Worm (Caenorhabditis elegans) whole organism, young adult: Measurements from ENCODE around the gene vha-2.

Experiments used
- B0261.1 ChIP-seq: sonication (generic microtip); optimal IDR thresholded peaks from 2 replicates; lab custom pipeline; 2016; ENCODE audit warnings: mild to moderate bottlenecking, missing genetic modification characterization, moderate library complexity, missing compliant biosample characterization
- B0336.3 ChIP-seq: fragments of 200-800 bp; sonication (Bioruptor generic); IDR thresholded peaks from 2 replicates; pipeline ENCODE4 v1.3.6; 2022; ENCODE audit warnings: missing genetic modification characterization, missing compliant biosample characterization
- D2030.7 ChIP-seq: fragments of 200-800 bp; sonication (Bioruptor generic); IDR thresholded peaks from 2 replicates; pipeline ENCODE4 v1.3.6; 2022; ENCODE audit warnings: missing genetic modification reagents, missing genetic modification characterization, missing compliant biosample characterization
- F37B4.10 ChIP-seq: fragments of 200-800 bp; sonication (Bioruptor generic); IDR thresholded peaks from 2 replicates; pipeline ENCODE4 v1.3.6; 2022; ENCODE audit warnings: missing genetic modification characterization, missing compliant biosample characterization
- F49E8.2 ChIP-seq: sonication (generic microtip); optimal IDR thresholded peaks from 3 replicates; lab custom pipeline; 2017; ENCODE audit warnings: missing genetic modification characterization, mild to moderate bottlenecking, missing compliant biosample characterization, antibody characterized with exemption, moderate library complexity; ENCODE audit not compliant: insufficient read depth
- F52B5.7 ChIP-seq: sonication (generic microtip); optimal IDR thresholded peaks from 2 replicates; lab custom pipeline; 2016; ENCODE audit warnings: mild to moderate bottlenecking, missing genetic modification characterization, missing compliant biosample characterization
- F57A8.1 ChIP-seq: fragments of 200-800 bp; sonication (Bioruptor generic); optimal IDR thresholded peaks from 2 replicates; lab custom pipeline; 2018; ENCODE audit warnings: mild to moderate bottlenecking, missing genetic modification characterization, moderate library complexity, missing compliant biosample characterization
- K11D2.4 ChIP-seq: fragments of 200-800 bp; sonication (Bioruptor generic); IDR thresholded peaks from 2 replicates; pipeline ENCODE4 v1.3.6; 2022; ENCODE audit warnings: missing genetic modification reagents, missing genetic modification characterization, missing compliant biosample characterization
- T07F8.4 ChIP-seq: sonication (generic microtip); optimal IDR thresholded peaks from 2 replicates; lab custom pipeline; 2016; ENCODE audit warnings: mild to moderate bottlenecking, missing genetic modification characterization, moderate library complexity, missing compliant biosample characterization
- Y53G8AR.9 ChIP-seq: fragments of 200-800 bp; sonication (Bioruptor generic); conservative IDR thresholded peaks from 2 replicates; pipeline ENCODE4 v1.3.6; 2022; ENCODE audit warnings: missing genetic modification reagents, missing genetic modification characterization, missing compliant biosample characterization
- Y56A3A.18 ChIP-seq: fragments of 200-800 bp; sonication (Bioruptor generic); IDR thresholded peaks from 2 replicates; pipeline ENCODE4 v1.3.6; 2022; ENCODE audit warnings: missing genetic modification reagents, missing genetic modification characterization, missing compliant biosample characterization
- akir-1 ChIP-seq: fragments of 200-800 bp; sonication (Bioruptor generic); optimal IDR thresholded peaks from 2 replicates; lab custom pipeline; 2018; ENCODE audit warnings: mild to moderate bottlenecking, missing genetic modification characterization, moderate library complexity, missing compliant biosample characterization
- atf-7 ChIP-seq: sonication (generic microtip); optimal IDR thresholded peaks from 2 replicates; lab custom pipeline; 2017; ENCODE audit warnings: mild to moderate bottlenecking, missing genetic modification characterization, missing compliant biosample characterization
- athp-1 ChIP-seq: sonication (generic microtip); optimal IDR thresholded peaks from 2 replicates; lab custom pipeline; 2017; ENCODE audit warnings: mild to moderate bottlenecking, missing genetic modification characterization, missing compliant biosample characterization
- attf-5 ChIP-seq: fragments of 200-800 bp; sonication (Bioruptor generic); optimal IDR thresholded peaks from 2 replicates; lab custom pipeline; 2018; ENCODE audit warnings: mild to moderate bottlenecking, missing genetic modification characterization, missing compliant biosample characterization
- ccch-3 ChIP-seq: fragments of 200-800 bp; sonication (Bioruptor generic); optimal IDR thresholded peaks from 2 replicates; lab custom pipeline; 2018; ENCODE audit warnings: mild to moderate bottlenecking, missing genetic modification characterization, missing compliant biosample characterization
- cebp-2 ChIP-seq: fragments of 200-800 bp; sonication (Bioruptor generic); IDR thresholded peaks from 2 replicates; pipeline ENCODE4 v1.3.6; 2022; ENCODE audit warnings: missing genetic modification characterization, missing compliant biosample characterization
- ceh-40 ChIP-seq: fragments of 200-800 bp; sonication (Bioruptor generic); IDR thresholded peaks from 2 replicates; pipeline ENCODE4 v1.3.6; 2022; ENCODE audit warnings: missing genetic modification characterization, missing compliant biosample characterization
- chd-7 ChIP-seq: sonication (generic microtip); optimal IDR thresholded peaks from 2 replicates; lab custom pipeline; 2016; ENCODE audit warnings: mild to moderate bottlenecking, missing genetic modification characterization, moderate library complexity, missing compliant biosample characterization
- dpl-1 ChIP-seq: fragments of 150-350 bp; optimal IDR thresholded peaks from 2 replicates; lab custom pipeline; 2014; ENCODE audit warnings: missing biosample characterization, missing genetic modification reagents, missing genetic modification characterization
- egl-44 ChIP-seq: fragments of 200-800 bp; sonication (Bioruptor generic); IDR thresholded peaks from 2 replicates; pipeline ENCODE4 v1.3.6; 2022; ENCODE audit warnings: missing genetic modification reagents, missing genetic modification characterization, missing compliant biosample characterization
- ets-4 ChIP-seq: fragments of 200-800 bp; sonication (Bioruptor generic); optimal IDR thresholded peaks from 2 replicates; lab custom pipeline; 2018; ENCODE audit warnings: mild to moderate bottlenecking, missing genetic modification characterization, missing compliant biosample characterization
- fkh-3 ChIP-seq: sonication (generic microtip); optimal IDR thresholded peaks from 2 replicates; lab custom pipeline; 2016; ENCODE audit warnings: mild to moderate bottlenecking, missing genetic modification characterization, missing compliant biosample characterization
- gei-17 ChIP-seq: fragments of 200-800 bp; sonication (Bioruptor generic); optimal IDR thresholded peaks from 2 replicates; lab custom pipeline; 2018; ENCODE audit warnings: mild to moderate bottlenecking, missing genetic modification characterization, missing compliant biosample characterization
- hmg-20 ChIP-seq: fragments of 200-800 bp; sonication (Bioruptor generic); IDR thresholded peaks from 2 replicates; pipeline ENCODE4 v1.3.6; 2022; ENCODE audit warnings: missing genetic modification reagents, missing genetic modification characterization, missing compliant biosample characterization
- hsf-1 ChIP-seq: fragments of 200-800 bp; sonication (Bioruptor generic); IDR thresholded peaks from 2 replicates; pipeline ENCODE4 v1.3.6; 2022; ENCODE audit warnings: missing genetic modification reagents, missing genetic modification characterization, missing compliant biosample characterization
- lag-1 ChIP-seq: fragments of 200-800 bp; sonication (Bioruptor generic); IDR thresholded peaks from 2 replicates; pipeline ENCODE4 v1.3.6; 2022; ENCODE audit warnings: missing genetic modification reagents, missing genetic modification characterization, missing compliant biosample characterization
- lsl-1 ChIP-seq: fragments of 200-800 bp; sonication (Bioruptor generic); optimal IDR thresholded peaks from 2 replicates; lab custom pipeline; 2018; ENCODE audit warnings: mild to moderate bottlenecking, missing genetic modification characterization, moderate library complexity, missing compliant biosample characterization
- madf-10 ChIP-seq: sonication (generic microtip); optimal IDR thresholded peaks from 2 replicates; lab custom pipeline; 2016; ENCODE audit warnings: mild to moderate bottlenecking, missing genetic modification characterization, missing compliant biosample characterization
- nfyb-1 ChIP-seq: fragments of 200-800 bp; sonication (Bioruptor generic); IDR thresholded peaks from 2 replicates; pipeline ENCODE4 v1.3.6; 2022; ENCODE audit warnings: missing genetic modification reagents, missing genetic modification characterization, missing compliant biosample characterization
- rcor-1 ChIP-seq: fragments of 200-800 bp; sonication (Bioruptor generic); IDR thresholded peaks from 2 replicates; pipeline ENCODE4 v1.3.6; 2022; ENCODE audit warnings: missing genetic modification reagents, missing genetic modification characterization, missing compliant biosample characterization
- repo-1 ChIP-seq: sonication (generic microtip); optimal IDR thresholded peaks from 2 replicates; lab custom pipeline; 2017; ENCODE audit warnings: mild to moderate bottlenecking, missing genetic modification characterization, missing compliant biosample characterization
- snpc-3.4 ChIP-seq: sonication (generic microtip); optimal IDR thresholded peaks from 2 replicates; lab custom pipeline; 2017; ENCODE audit warnings: missing genetic modification characterization, mild to moderate bottlenecking, missing compliant biosample characterization, antibody characterized with exemption, moderate library complexity, missing genotype, missing genetic modification reagents
- snpc-4 ChIP-seq, 5 experiments: fragments of 150-350 bp in 1 of 5; sonication (generic microtip) in 4 of 5; optimal IDR thresholded peaks; 2 replicates each; lab custom pipeline; 2014 to 2018; ENCODE audit warnings: missing genetic modification characterization in 5 of 5, missing biosample characterization in 3 of 5, antibody characterized with exemption in 2 of 5, mild to moderate bottlenecking in 2 of 5, missing compliant biosample characterization in 2 of 5, missing genotype in 2 of 5, moderate library complexity in 2 of 5, missing genetic modification reagents in 1 of 5
- somi-1 ChIP-seq: fragments of 200-800 bp; sonication (Bioruptor generic); optimal IDR thresholded peaks from 2 replicates; lab custom pipeline; 2018; ENCODE audit warnings: mild to moderate bottlenecking, missing genetic modification characterization, missing compliant biosample characterization
- zfh-2 ChIP-seq: fragments of 200-800 bp; sonication (Bioruptor generic); conservative IDR thresholded peaks from 2 replicates; pipeline ENCODE4 v1.3.6; 2022; ENCODE audit warnings: missing genetic modification reagents, missing genetic modification characterization, missing compliant biosample characterization
- ztf-22 ChIP-seq: fragments of 200-800 bp; sonication (Bioruptor generic); optimal IDR thresholded peaks from 2 replicates; lab custom pipeline; 2018; ENCODE audit warnings: mild to moderate bottlenecking, missing genetic modification characterization, moderate library complexity, missing compliant biosample characterization
- ztf-25 ChIP-seq: fragments of 200-800 bp; sonication (Bioruptor generic); IDR thresholded peaks from 2 replicates; pipeline ENCODE4 v1.3.6; 2022; ENCODE audit warnings: missing genetic modification reagents, missing genetic modification characterization, missing compliant biosample characterization
- ztf-6 ChIP-seq: fragments of 200-800 bp; sonication (Bioruptor generic); IDR thresholded peaks from 2 replicates; pipeline ENCODE4 v1.3.6; 2022; ENCODE audit warnings: missing genetic modification reagents, missing genetic modification characterization, missing compliant biosample characterization

vha-2 gene

ce11 chrIII:9782011-9782436, at the start of gene vha-2 (continued):
- TF ChIP-seq ztf-25 (GFP tag; lab: Robert Waterston, UW) (no peak), B0261.1 (tag; lab: Kevin White, UChicago) (no peak), F52B5.7 (peak; percentile 53), chd-7 (tag; lab: Kevin White, UChicago) (peak; percentile 58), ceh-40 (GFP tag; lab: Robert Waterston, UW) (0 out of 2 replicates have a peak, but pooled peaks have one; percentile 8), akir-1 (peak; percentile 30), nfyb-1 (peak; percentile 77), ztf-22 (no peak), hmg-20 (GFP tag; lab: Robert Waterston, UW) (no peak), ztf-6 (GFP tag; lab: Robert Waterston, UW) (no peak), egl-44 (peak; percentile 53; the same call in 1 of the 2 replicates), fkh-3 (tag; lab: Kevin White, UChicago) (no peak), hsf-1 (peak; percentile 76), lag-1 (no peak), ets-4 (GFP tag; lab: Kevin White, UChicago) (peak; percentile 66), atf-7 (tag; lab: Kevin White, UChicago) (peak; percentile 40), somi-1 (no peak), lsl-1 (GFP tag; lab: Kevin White, UChicago) (no peak), D2030.7 (GFP tag; lab: Robert Waterston, UW) (peak; percentile 10; the same call in 1 of the 2 replicates), B0336.3 (GFP tag; lab: Robert Waterston, UW) (peak; percentile 92), zfh-2 (GFP tag; lab: Robert Waterston, UW) (peak; percentile 30; the same call in 1 of the 2 replicates), Y53G8AR.9 (peak; percentile 80), snpc-4 (GFP tag; optimal IDR thresholded peaks at IDR 0.05; lab: Kevin White, UChicago) (no peak), snpc-4 (tag; optimal IDR thresholded peaks at IDR 0.05; lab: Kevin White, UChicago) (peak in 1 of 4 experiments; percentile 29), repo-1 (peak; percentile 62), K11D2.4 (GFP tag; lab: Robert Waterston, UW) (no peak), madf-10 (tag; lab: Kevin White, UChicago) (peak; percentile 23)

ce11 chrIII:9733333-9733732, 48.6 kb upstream of the vha-2 start:
- TF ChIP-seq chd-7 (tag; lab: Kevin White, UChicago) (no peak), cebp-2 (no peak), somi-1 (no peak), ztf-22 (no peak), rcor-1 (GFP tag; lab: Robert Waterston, UW) (no peak), F37B4.10 (GFP tag; lab: Robert Waterston, UW) (no peak), B0336.3 (GFP tag; lab: Robert Waterston, UW) (no peak), atf-7 (tag; lab: Kevin White, UChicago) (no peak), D2030.7 (GFP tag; lab: Robert Waterston, UW) (no peak), F49E8.2 (tag; lab: Kevin White, UChicago) (no peak), madf-10 (tag; lab: Kevin White, UChicago) (no peak), gei-17 (GFP tag; lab: Kevin White, UChicago) (no peak)

DNA sequence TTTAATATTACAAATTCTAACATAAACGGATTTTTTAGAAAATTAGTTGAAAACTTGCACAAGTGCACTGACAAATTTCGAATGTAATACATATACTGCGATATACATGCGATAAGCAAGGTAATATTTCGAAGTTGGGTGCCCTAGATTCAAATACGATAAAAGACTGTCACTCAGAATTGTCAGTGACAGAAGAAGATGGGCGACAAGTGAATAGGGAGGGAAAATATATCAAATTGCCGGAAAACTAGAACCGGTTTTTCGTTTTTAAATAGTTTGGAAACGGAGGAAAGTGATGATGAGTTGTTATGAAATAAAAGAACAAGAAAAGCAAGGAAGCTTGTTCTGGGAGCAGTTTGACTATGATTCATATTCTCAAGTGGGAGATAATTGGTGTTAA, 47.9 kb upstream of the vha-2 start:
- no peak for TF ChIP-seq dpl-1 (GFP tag; lab: Kevin White, UChicago)
- no peak for TF ChIP-seq T07F8.4
- TF ChIP-seq F57A8.1 (GFP tag; lab: Kevin White, UChicago): no peak
- no peak for TF ChIP-seq F37B4.10 (GFP tag; lab: Robert Waterston, UW)

- no peak for TF ChIP-seq athp-1 (tag; lab: Kevin White, UChicago)
- TF ChIP-seq Y56A3A.18 (GFP tag; lab: Robert Waterston, UW): no peak
- TF ChIP-seq repo-1: no peak
- no peak for TF ChIP-seq snpc-3.4 (tag; lab: Kevin White, UChicago)
- no peak for TF ChIP-seq attf-5 (GFP tag; lab: Kevin White, UChicago)
- no peak for TF ChIP-seq ccch-3 (GFP tag; lab: Kevin White, UChicago)
- TF ChIP-seq, all 124 proteins: peak for 0
Measured at ce11 chrIII:9735857-9736256, 46.1 kb upstream of the vha-2 start, which contains the start of gene dao-6. dao-6 (minus strand) TSS chrIII:9736201.
